Fruit fly (Drosophila melanogaster): ENCODE data around the gene tefu.

Gene tefu

DNA sequence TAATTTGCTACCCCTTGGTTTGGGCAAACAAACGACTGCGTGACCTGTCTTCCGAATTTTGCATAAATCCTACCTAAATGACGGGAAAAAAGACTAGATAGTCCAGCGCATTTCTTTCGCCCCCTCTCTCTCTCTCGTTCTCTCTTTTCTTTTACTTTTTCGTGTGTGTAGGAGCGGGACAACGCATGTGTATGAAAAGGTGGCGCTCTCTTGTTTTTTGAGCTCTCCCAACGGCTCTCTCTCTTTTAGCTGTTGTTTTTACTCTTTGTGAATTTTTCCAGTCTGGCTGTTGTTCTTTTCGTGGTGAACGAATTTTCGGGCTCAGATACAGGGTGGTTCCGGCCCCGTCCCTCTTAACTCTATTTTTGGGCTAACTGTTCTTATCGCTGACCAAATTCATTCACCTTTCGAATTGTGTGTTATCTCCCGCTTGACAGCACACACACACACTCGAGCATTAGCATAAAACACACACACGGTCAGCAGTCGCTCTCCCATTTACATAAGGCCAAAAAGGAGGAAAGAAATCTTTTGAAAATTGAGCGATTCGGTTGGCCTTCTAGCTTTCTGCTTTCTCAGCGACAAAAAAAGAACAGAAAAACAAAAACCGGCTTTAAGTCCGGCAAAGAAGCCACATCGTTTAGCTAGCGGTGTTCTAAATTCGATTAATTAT is 49.7 kb upstream of the tefu start (continued):
- TF ChIP-seq hbn (GFP tag; IDR thresholded peaks at IDR 0.05; ENCODE audit: partially characterized antibody) (no peak), yki (optimal IDR thresholded peaks at IDR 0.05) (peak; percentile 71), Elba2 (GFP tag; optimal IDR thresholded peaks at IDR 0.05) (peak; percentile 37), bowl (GFP tag; IDR thresholded peaks at IDR 0.05) (no peak), Usf (GFP tag; optimal IDR thresholded peaks at IDR 0.05) (no peak), dati (GFP tag; IDR thresholded peaks at IDR 0.05) (no peak), CG43689 (GFP tag; IDR thresholded peaks at IDR 0.05) (no peak), CG8089 (GFP tag; optimal IDR thresholded peaks at IDR 0.05) (no peak), lov (optimal IDR thresholded peaks at IDR 0.05) (no peak), lov (GFP tag; IDR thresholded peaks at IDR 0.05) (no peak), fd96Cb (tag; optimal IDR thresholded peaks at IDR 0.05) (no peak), CG1832 (GFP tag; optimal IDR thresholded peaks at IDR 0.05) (peak; percentile 89), CHES-1-like (GFP tag; optimal IDR thresholded peaks at IDR 0.05) (no peak), CG16815 (GFP tag; optimal IDR thresholded peaks at IDR 0.05) (no peak), sens-2 (GFP tag; IDR thresholded peaks at IDR 0.05) (no peak), CG6272 (GFP tag; IDR thresholded peaks at IDR 0.05) (no peak), CG7987 (GFP tag; optimal IDR thresholded peaks at IDR 0.05) (no peak), CG4730 (GFP tag; IDR thresholded peaks at IDR 0.05) (no peak), eve (GFP tag; optimal IDR thresholded peaks at IDR 0.05) (no peak), E2f1 (GFP tag; IDR thresholded peaks at IDR 0.05) (no peak), Myb (GFP tag; optimal IDR thresholded peaks at IDR 0.05) (no peak), NC2β (GFP tag; optimal IDR thresholded peaks at IDR 0.05) (no peak), gsb (GFP tag; IDR thresholded peaks at IDR 0.05) (no peak)

DNA sequence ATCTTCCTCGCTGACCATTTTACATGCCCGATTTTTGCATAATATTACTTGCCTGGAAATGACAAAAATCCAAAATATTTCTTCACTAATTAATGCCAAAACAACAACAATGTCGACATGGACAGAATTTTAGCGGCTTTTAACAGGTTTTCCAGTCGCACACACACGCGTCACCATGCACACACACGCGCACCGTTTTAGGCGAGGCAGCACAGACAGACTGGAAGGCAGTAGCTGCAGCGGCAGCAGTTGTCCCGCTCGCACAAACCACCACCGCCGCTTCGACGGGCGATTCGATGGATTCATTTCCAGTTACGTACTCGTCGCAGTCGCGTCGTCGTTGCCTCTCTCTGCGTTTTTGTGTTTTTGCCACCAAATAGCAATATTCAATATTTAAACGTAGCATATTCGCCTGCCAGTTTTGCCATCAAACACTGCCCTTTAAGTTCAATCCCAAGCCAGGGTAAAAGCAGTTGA is 48.6 kb upstream of the tefu start, which contains the start of gene CG45218:
TSS of gene CG45218 (minus strand) at position 158 of the 477 bp plus-strand sequence.
- TF ChIP-seq Deaf1 (tag; optimal IDR thresholded peaks at IDR 0.05) (peak; percentile 46), Jarid2 (GFP tag; optimal IDR thresholded peaks at IDR 0.05) (peak; percentile 54), Fer2 (tag; optimal IDR thresholded peaks at IDR 0.05) (no peak), CG10366 (GFP tag; IDR thresholded peaks at IDR 0.05) (no peak), kay (GFP tag; optimal IDR thresholded peaks at IDR 0.05) (peak; percentile 51), CG8924 (tag; optimal IDR thresholded peaks at IDR 0.05) (peak; percentile 42), Xbp1 (GFP tag; optimal IDR thresholded peaks at IDR 0.05) (no peak), emc (GFP tag; optimal IDR thresholded peaks at IDR 0.05) (no peak), CG12942 (GFP tag; optimal IDR thresholded peaks at IDR 0.05) (no peak), CG33557 (GFP tag; optimal IDR thresholded peaks at IDR 0.05) (no peak), CG3847 (GFP tag; IDR thresholded peaks at IDR 0.05) (no peak), CG6254 (GFP tag; optimal IDR thresholded peaks at IDR 0.05) (peak; percentile 14), Nf-YA (GFP tag; IDR thresholded peaks at IDR 0.05) (no peak), CG7928 (GFP tag; optimal IDR thresholded peaks at IDR 0.05) (no peak), aop (GFP tag; IDR thresholded peaks at IDR 0.05) (no peak), MESR4 (GFP tag; optimal IDR thresholded peaks at IDR 0.05) (peak; percentile 25), Atf6 (GFP tag; IDR thresholded peaks at IDR 0.05) (no peak), YL-1 (GFP tag; optimal IDR thresholded peaks at IDR 0.05) (peak; percentile 19), CG17829 (tag; optimal IDR thresholded peaks at IDR 0.05) (peak; percentile 15), CG7271 (tag; optimal IDR thresholded peaks at IDR 0.05) (no peak), lab (GFP tag; optimal IDR thresholded peaks at IDR 0.05) (peak; percentile 39), Dfd (GFP tag; optimal IDR thresholded peaks at IDR 0.05) (no peak), HmgZ (tag; optimal IDR thresholded peaks at IDR 0.05) (peak; percentile 50), mirr (GFP tag; optimal IDR thresholded peaks at IDR 0.05) (peak; percentile 62), CG10543 (GFP tag; optimal IDR thresholded peaks at IDR 0.05) (peak; percentile 39), CG16813 (GFP tag; IDR thresholded peaks at IDR 0.05; ENCODE audit: partially characterized antibody) (no peak), danr (GFP tag; IDR thresholded peaks at IDR 0.05) (no peak), HLH3B (GFP tag; IDR thresholded peaks at IDR 0.05) (no peak), Hr3 (GFP tag; optimal IDR thresholded peaks at IDR 0.05) (no peak)

All from whole organism, embryonic.